Fruit fly (Drosophila melanogaster) whole organism, embryonic: Measurements from ENCODE around the gene CG15014.

ENCODE experiments used
- Adf1 ChIP-seq: fragments of 200-800 bp; sonication (Bioruptor generic); IDR thresholded peaks from 2 replicates; pipeline ENCODE4 v1.3.6; 2022; ENCODE audit warnings: missing biosample characterization, missing genetic modification characterization
- Awh ChIP-seq: fragments of 200-800 bp; sonication (Bioruptor generic); IDR thresholded peaks from 2 replicates; pipeline ENCODE4, ENCODE4 v1.3.6; 2022; ENCODE audit warnings: missing biosample characterization, missing genetic modification characterization
- Bgb ChIP-seq: fragments of 200-800 bp; sonication (Bioruptor generic); IDR thresholded peaks from 2 replicates; pipeline ENCODE4 v1.3.6; 2022; ENCODE audit warnings: missing biosample characterization, missing genetic modification characterization; ENCODE audit not compliant: partially characterized antibody
- Blimp-1 ChIP-seq: fragments of 200-800 bp; sonication (Bioruptor generic); optimal IDR thresholded peaks from 3 replicates; lab custom pipeline; 2018; ENCODE audit warnings: missing biosample characterization, missing genetic modification characterization, mild to moderate bottlenecking, moderate library complexity, missing genetic modification reagents
- CG11085 ChIP-seq: fragments of 200-800 bp; sonication (Bioruptor generic); IDR thresholded peaks from 2 replicates; pipeline ENCODE4 v1.3.6; 2022; ENCODE audit warnings: missing biosample characterization, missing genetic modification characterization
- CG11247 ChIP-seq: fragments of 200-800 bp; sonication (Bioruptor generic); IDR thresholded peaks from 2 replicates; pipeline ENCODE4 v1.3.6; 2022; ENCODE audit warnings: missing biosample characterization, missing genetic modification characterization
- CG12391 ChIP-seq: fragments of 200-800 bp; sonication (Bioruptor generic); optimal IDR thresholded peaks from 3 replicates; lab custom pipeline; 2018; ENCODE audit warnings: missing biosample characterization, mild to moderate bottlenecking, missing genetic modification characterization, moderate library complexity
- CG12769 ChIP-seq: fragments of 200-800 bp; sonication (Bioruptor generic); optimal IDR thresholded peaks from 2 replicates; lab custom pipeline; 2019; ENCODE audit warnings: missing biosample characterization, mild to moderate bottlenecking, missing genetic modification characterization, moderate library complexity
- CG14014 ChIP-seq: fragments of 200-800 bp; sonication (Bioruptor generic); IDR thresholded peaks from 2 replicates; pipeline ENCODE4 v1.3.6; 2022; ENCODE audit warnings: missing biosample characterization, missing genetic modification characterization
- CG1529 ChIP-seq: fragments of 200-800 bp; sonication (Bioruptor generic); optimal IDR thresholded peaks from 3 replicates; lab custom pipeline; 2018; ENCODE audit warnings: missing biosample characterization, missing genetic modification characterization
- CG15479 ChIP-seq: fragments of 200-800 bp; sonication (Bioruptor generic); optimal IDR thresholded peaks from 3 replicates; lab custom pipeline; 2019; ENCODE audit warnings: missing biosample characterization, mild to moderate bottlenecking, missing genetic modification characterization, moderate library complexity
- CG1603 ChIP-seq: fragments of 200-800 bp; sonication (Bioruptor generic); optimal IDR thresholded peaks from 2 replicates; lab custom pipeline; 2019; ENCODE audit warnings: missing biosample characterization, mild to moderate bottlenecking, missing genetic modification characterization, moderate library complexity
- CG16815 ChIP-seq: fragments of 200-800 bp; sonication (Bioruptor generic); optimal IDR thresholded peaks from 3 replicates; lab custom pipeline; 2017; ENCODE audit warnings: missing biosample characterization, mild to moderate bottlenecking, missing genetic modification characterization
- CG17568 ChIP-seq: fragments of 200-800 bp; sonication (Bioruptor generic); optimal IDR thresholded peaks from 2 replicates; lab custom pipeline; 2018; ENCODE audit warnings: missing biosample characterization, mild to moderate bottlenecking, missing genetic modification characterization, moderate library complexity
- CG1832 ChIP-seq: fragments of 200-800 bp; sonication (Bioruptor generic); optimal IDR thresholded peaks from 2 replicates; lab custom pipeline; 2017; ENCODE audit warnings: missing biosample characterization, mild to moderate bottlenecking, missing genetic modification characterization, inconsistent platforms
- CG3065 ChIP-seq: fragments of 200-800 bp; sonication (Bioruptor generic); optimal IDR thresholded peaks from 2 replicates; lab custom pipeline; 2016; ENCODE audit warnings: missing biosample characterization, missing genetic modification characterization
- CG3407 ChIP-seq: fragments of 200-800 bp; sonication (Bioruptor generic); optimal IDR thresholded peaks from 2 replicates; lab custom pipeline; 2018; ENCODE audit warnings: missing biosample characterization, mild to moderate bottlenecking, missing genetic modification characterization
- CG3847 ChIP-seq: fragments of 200-800 bp; sonication (Bioruptor generic); IDR thresholded peaks from 2 replicates; pipeline ENCODE4 v1.3.6; 2022; ENCODE audit warnings: missing biosample characterization, missing genetic modification characterization
- CG6765 ChIP-seq: fragments of 200-800 bp; sonication (Bioruptor generic); optimal IDR thresholded peaks from 3 replicates; lab custom pipeline; 2017; ENCODE audit warnings: missing biosample characterization, mild to moderate bottlenecking, missing genetic modification characterization
- CG7556 ChIP-seq: fragments of 200-800 bp; sonication (Bioruptor generic); optimal IDR thresholded peaks from 2 replicates; lab custom pipeline; 2017; ENCODE audit warnings: missing biosample characterization, mild to moderate bottlenecking, missing genetic modification characterization
- D ChIP-seq, 2 experiments: fragments of 200-800 bp in 1 of 2; fragments of >200 bp in 1 of 2; sonication (Bioruptor generic) in 1 of 2; optimal IDR thresholded peaks; 2 replicates in 1 of 2; 3 replicates in 1 of 2; lab custom pipeline; 2017; ENCODE audit warnings: mild to moderate bottlenecking in 1 of 2, missing biosample characterization in 1 of 2, missing genetic modification characterization in 1 of 2, missing genetic modification reagents in 1 of 2
- Dbx ChIP-seq: fragments of 200-800 bp; sonication (Bioruptor generic); IDR thresholded peaks from 3 replicates; pipeline ENCODE4 v1.3.6; 2022; ENCODE audit warnings: missing biosample characterization, missing genetic modification characterization
- Deaf1 ChIP-seq: fragments of 200-800 bp; optimal IDR thresholded peaks from 3 replicates; lab custom pipeline; 2019; ENCODE audit warnings: missing biosample characterization, mild to moderate bottlenecking, missing genetic modification characterization, moderate library complexity
- Dip3 ChIP-seq: fragments of 200-800 bp; sonication (Bioruptor generic); optimal IDR thresholded peaks from 3 replicates; lab custom pipeline; 2016; ENCODE audit warnings: missing biosample characterization, missing genetic modification characterization
- HLH3B ChIP-seq: fragments of 200-800 bp; sonication (Bioruptor generic); IDR thresholded peaks from 2 replicates; pipeline ENCODE4 v1.3.6; 2022; ENCODE audit warnings: missing biosample characterization, missing genetic modification characterization
- HLH54F ChIP-seq: fragments of 200-800 bp; sonication (Bioruptor generic); optimal IDR thresholded peaks from 3 replicates; lab custom pipeline; 2016; ENCODE audit warnings: missing biosample characterization, missing genetic modification characterization
- Hey ChIP-seq: fragments of 200-800 bp; sonication (Bioruptor generic); optimal IDR thresholded peaks from 3 replicates; lab custom pipeline; 2018; ENCODE audit warnings: missing biosample characterization, mild to moderate bottlenecking, missing genetic modification characterization
- Mes4 ChIP-seq: fragments of 200-800 bp; sonication (Bioruptor generic); optimal IDR thresholded peaks from 2 replicates; lab custom pipeline; 2016; ENCODE audit warnings: missing biosample characterization, missing genetic modification characterization
- Xrp1 ChIP-seq: fragments of 200-800 bp; sonication (Bioruptor generic); IDR thresholded peaks from 2 replicates; pipeline ENCODE4 v1.3.6; 2022; ENCODE audit warnings: missing biosample characterization, missing genetic modification characterization
- abd-A ChIP-seq: fragments of 200-800 bp; sonication (Bioruptor generic); optimal IDR thresholded peaks from 3 replicates; lab custom pipeline; 2019; ENCODE audit warnings: missing biosample characterization, mild to moderate bottlenecking, missing genetic modification characterization, moderate library complexity
- aop ChIP-seq: fragments of 200-800 bp; sonication (Bioruptor generic); IDR thresholded peaks from 2 replicates; pipeline ENCODE4 v1.3.6; 2022; ENCODE audit warnings: missing biosample characterization, missing genetic modification characterization
- az2 ChIP-seq: fragments of 200-800 bp; sonication (Bioruptor generic); optimal IDR thresholded peaks from 3 replicates; lab custom pipeline; 2016; ENCODE audit warnings: missing biosample characterization, missing genetic modification characterization
- chm ChIP-seq: fragments of 200-800 bp; sonication (Bioruptor generic); IDR thresholded peaks from 2 replicates; pipeline ENCODE4 v1.3.6; 2022; ENCODE audit warnings: missing biosample characterization, missing genetic modification characterization
- crp ChIP-seq, 2 experiments: fragments of 200-800 bp; sonication (Bioruptor generic); optimal IDR thresholded peaks; 2 replicates in 1 of 2; 3 replicates in 1 of 2; lab custom pipeline; 2017; ENCODE audit warnings: missing biosample characterization in 2 of 2, missing genetic modification characterization in 2 of 2, mild to moderate bottlenecking in 1 of 2, moderate library complexity in 1 of 2
- dan ChIP-seq: fragments of 200-800 bp; sonication (Bioruptor generic); IDR thresholded peaks from 2 replicates; pipeline ENCODE4 v1.3.6; 2022; ENCODE audit warnings: missing biosample characterization, missing genetic modification characterization
- en ChIP-seq: fragments of 200-800 bp; sonication (Bioruptor generic); optimal IDR thresholded peaks from 2 replicates; lab custom pipeline; 2016; ENCODE audit warnings: missing biosample characterization, missing genetic modification characterization
- fd64A ChIP-seq: fragments of 200-800 bp; sonication (Bioruptor generic); optimal IDR thresholded peaks from 3 replicates; lab custom pipeline; 2018; ENCODE audit warnings: missing biosample characterization, mild to moderate bottlenecking, missing genetic modification characterization
- gce ChIP-seq: fragments of 200-800 bp; sonication (Bioruptor generic); IDR thresholded peaks from 3 replicates; pipeline ENCODE4 v1.3.6; 2022; ENCODE audit warnings: missing biosample characterization, missing genetic modification characterization
- gem ChIP-seq: fragments of 200-800 bp; sonication (Bioruptor generic); optimal IDR thresholded peaks from 2 replicates; lab custom pipeline; 2019; ENCODE audit warnings: missing biosample characterization, mild to moderate bottlenecking, missing genetic modification characterization, moderate library complexity
- gfzf ChIP-seq: fragments of 200-800 bp; sonication (Bioruptor generic); optimal IDR thresholded peaks from 2 replicates; lab custom pipeline; 2016; ENCODE audit warnings: missing biosample characterization, mild to moderate bottlenecking, missing genetic modification characterization, moderate library complexity
- ind ChIP-seq: fragments of 200-800 bp; sonication (Bioruptor generic); optimal IDR thresholded peaks from 3 replicates; lab custom pipeline; 2016; ENCODE audit warnings: missing biosample characterization, missing genetic modification characterization
- luna ChIP-seq: fragments of 200-800 bp; sonication (Bioruptor generic); optimal IDR thresholded peaks from 2 replicates; lab custom pipeline; 2016; ENCODE audit warnings: missing biosample characterization, missing genetic modification characterization
- peb ChIP-seq: fragments of 200-800 bp; sonication (Bioruptor generic); IDR thresholded peaks from 2 replicates; pipeline ENCODE4 v1.3.6; 2022; ENCODE audit warnings: missing biosample characterization, missing genetic modification characterization
- sim ChIP-seq: fragments of 200-800 bp; sonication (Bioruptor generic); IDR thresholded peaks from 2 replicates; pipeline ENCODE4 v1.3.6; 2022; ENCODE audit warnings: missing biosample characterization, missing genetic modification characterization
- sisA ChIP-seq: fragments of 200-800 bp; sonication (Bioruptor generic); IDR thresholded peaks from 2 replicates; pipeline ENCODE4 v1.3.6; 2022; ENCODE audit warnings: missing biosample characterization, missing genetic modification characterization
- stc ChIP-seq: fragments of 200-800 bp; sonication (Bioruptor generic); IDR thresholded peaks from 2 replicates; pipeline ENCODE4 v1.3.6; 2022; ENCODE audit warnings: missing biosample characterization, missing genetic modification characterization
- vvl ChIP-seq: fragments of 200-800 bp; sonication (Bioruptor generic); IDR thresholded peaks from 2 replicates; pipeline ENCODE4 v1.3.6; 2022; ENCODE audit warnings: missing biosample characterization, missing genetic modification characterization
- zen2 ChIP-seq: fragments of 200-800 bp; sonication (Bioruptor generic); IDR thresholded peaks from 3 replicates; pipeline ENCODE4 v1.3.6; 2022; ENCODE audit warnings: missing biosample characterization, missing genetic modification characterization; ENCODE audit not compliant: partially characterized antibody

The CG15014 gene

dm6 chr3L:4307691-4308383, 14.2 kb downstream of the CG15014 start, which contains the start of gene dyl (continued):
- no peak for TF ChIP-seq CG15479 (GFP tag; lab: Kevin White, UChicago)
- TF ChIP-seq gem (tag; lab: Kevin White, UChicago): no peak
- no peak for TF ChIP-seq Hey
- no peak for TF ChIP-seq fd64A
- TF ChIP-seq abd-A: no peak
- no peak for TF ChIP-seq Adf1 (GFP tag; lab: Robert Waterston, UW)
- TF ChIP-seq CG12769 (tag; lab: Kevin White, UChicago): peak; percentile 9
- no peak for TF ChIP-seq Dbx
- no peak for TF ChIP-seq HLH3B (GFP tag; lab: Robert Waterston, UW)
- TF ChIP-seq dan (GFP tag; lab: Robert Waterston, UW): no peak
- TF ChIP-seq D (optimal IDR thresholded peaks at IDR 0.05; lab: Kevin White, UChicago): no peak
- TF ChIP-seq D (GFP tag; optimal IDR thresholded peaks at IDR 0.05; lab: Kevin White, UChicago): no peak
- TF ChIP-seq Bgb (GFP tag; lab: Robert Waterston, UW): no peak
- no peak for TF ChIP-seq CG3847
- no peak for TF ChIP-seq az2 (GFP tag; lab: Kevin White, UChicago)
- TF ChIP-seq CG3407 (GFP tag; lab: Kevin White, UChicago): no peak
- no peak for TF ChIP-seq gce (GFP tag; lab: Robert Waterston, UW)
- TF ChIP-seq Deaf1 (tag; lab: Kevin White, UChicago): peak; percentile 86
- TF ChIP-seq CG1529: no peak
- no peak for TF ChIP-seq luna (GFP tag; lab: Kevin White, UChicago)

DNA sequence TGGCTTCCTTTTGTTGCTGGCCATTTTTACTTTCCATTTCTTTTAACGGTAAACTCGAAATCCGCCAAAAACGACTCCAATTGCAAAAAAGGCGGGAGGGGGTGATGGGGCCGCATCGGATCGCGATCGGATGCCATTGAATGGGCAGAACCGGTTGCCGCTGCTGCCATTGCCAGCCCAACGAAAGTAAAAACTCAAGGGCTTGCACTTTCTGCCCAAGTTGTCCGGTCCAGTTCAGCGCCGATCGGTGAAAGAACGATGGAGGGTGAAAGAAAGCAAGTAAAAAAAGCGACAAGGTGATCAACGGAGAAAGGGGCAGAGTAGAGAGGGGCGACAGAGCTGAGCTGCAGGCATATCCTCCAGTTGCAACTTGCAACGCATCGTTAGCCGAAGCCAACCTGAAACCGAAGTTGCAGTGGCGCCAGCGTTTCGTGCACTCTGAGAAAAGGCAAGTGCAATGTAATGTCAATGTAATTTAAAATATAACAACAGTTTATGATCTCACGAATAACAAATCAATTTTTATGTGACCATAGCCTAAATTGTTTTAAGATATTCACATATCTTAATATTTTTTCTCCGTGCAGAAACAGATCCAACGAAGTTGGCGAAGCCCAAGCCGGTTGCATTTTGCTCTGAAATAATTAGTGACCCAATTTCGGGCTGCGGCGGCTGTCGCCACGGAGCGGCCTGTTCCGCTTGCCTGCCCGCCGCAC, 17.7 kb downstream of the CG15014 start:
- 0 out of 2 replicates have a peak, but pooled peaks have one; percentile 26 for TF ChIP-seq vvl (GFP tag; lab: Robert Waterston, UW)
- no peak for TF ChIP-seq aop
- TF ChIP-seq CG1832: no peak
- 0 out of 2 replicates have a peak, but pooled peaks have one; percentile 18 for TF ChIP-seq sisA (GFP tag; lab: Robert Waterston, UW)
- TF ChIP-seq CG15479 (GFP tag; lab: Kevin White, UChicago): no peak
- TF ChIP-seq CG14014 (GFP tag; lab: Robert Waterston, UW): no peak
- TF ChIP-seq CG12391 (tag; lab: Kevin White, UChicago): no peak
- peak; percentile 29; the same call in 1 of the 2 replicates for TF ChIP-seq chm (GFP tag; lab: Robert Waterston, UW)
- TF ChIP-seq stc: no peak
- no peak for TF ChIP-seq CG17568 (GFP tag; lab: Kevin White, UChicago)
- TF ChIP-seq ind (GFP tag; lab: Kevin White, UChicago): no peak
- TF ChIP-seq Awh (GFP tag; lab: Robert Waterston, UW): no peak
- TF ChIP-seq CG16815 (GFP tag; lab: Kevin White, UChicago): no peak
- no peak for TF ChIP-seq gfzf
- TF ChIP-seq Blimp-1 (GFP tag; lab: Kevin White, UChicago): peak; percentile 96
- TF ChIP-seq zen2 (GFP tag; lab: Robert Waterston, UW): no peak
- no peak for TF ChIP-seq en (GFP tag; lab: Kevin White, UChicago)
- no peak for TF ChIP-seq crp (GFP tag; optimal IDR thresholded peaks at IDR 0.05; lab: Kevin White, UChicago)
- no peak for TF ChIP-seq CG11085 (GFP tag; lab: Robert Waterston, UW)
- TF ChIP-seq CG7556: no peak
- no peak for TF ChIP-seq peb (GFP tag; lab: Robert Waterston, UW)
- TF ChIP-seq CG11247 (GFP tag; lab: Robert Waterston, UW): no peak
- peak; percentile 11 for TF ChIP-seq CG1603 (tag; lab: Kevin White, UChicago)
- no peak for TF ChIP-seq Mes4 (GFP tag; lab: Kevin White, UChicago)
- no peak for TF ChIP-seq az2 (GFP tag; lab: Kevin White, UChicago)
- no peak for TF ChIP-seq CG3065 (GFP tag; lab: Kevin White, UChicago)
- no peak for TF ChIP-seq Dip3 (GFP tag; lab: Kevin White, UChicago)
- no peak for TF ChIP-seq sim (GFP tag; lab: Robert Waterston, UW)
- TF ChIP-seq HLH54F (GFP tag; lab: Kevin White, UChicago): no peak
- peak; percentile 44; the same call in 1 of the 2 replicates for TF ChIP-seq Xrp1
- no peak for TF ChIP-seq CG6765 (GFP tag; lab: Kevin White, UChicago)
